Worm (Caenorhabditis elegans): ENCODE measurements around the gene pnp-1.
A peak's percentile ranks its signal among the peaks of the same experiment; 100 is the strongest.

Gene pnp-1

ce11 chrIV:278284-278683 lies 19.8 kb downstream of the pnp-1 start:
- TF ChIP-seq nhr-6 (tag; optimal IDR thresholded peaks at IDR 0.05) (no peak), nhr-12 (tag; optimal IDR thresholded peaks at IDR 0.05) (no peak), nhr-237 (tag; optimal IDR thresholded peaks at IDR 0.05) (no peak), lin-11 (tag; optimal IDR thresholded peaks at IDR 0.05) (no peak), ceh-16 (tag; optimal IDR thresholded peaks at IDR 0.05) (no peak), elt-3 (tag; optimal IDR thresholded peaks at IDR 0.05) (no peak), ztf-4 (tag; optimal IDR thresholded peaks at IDR 0.05) (no peak), peb-1 (tag; optimal IDR thresholded peaks at IDR 0.05) (no peak), C34F6.9 (tag; optimal IDR thresholded peaks at IDR 0.05) (no peak), sem-4 (tag; optimal IDR thresholded peaks at IDR 0.05) (no peak)

DNA sequence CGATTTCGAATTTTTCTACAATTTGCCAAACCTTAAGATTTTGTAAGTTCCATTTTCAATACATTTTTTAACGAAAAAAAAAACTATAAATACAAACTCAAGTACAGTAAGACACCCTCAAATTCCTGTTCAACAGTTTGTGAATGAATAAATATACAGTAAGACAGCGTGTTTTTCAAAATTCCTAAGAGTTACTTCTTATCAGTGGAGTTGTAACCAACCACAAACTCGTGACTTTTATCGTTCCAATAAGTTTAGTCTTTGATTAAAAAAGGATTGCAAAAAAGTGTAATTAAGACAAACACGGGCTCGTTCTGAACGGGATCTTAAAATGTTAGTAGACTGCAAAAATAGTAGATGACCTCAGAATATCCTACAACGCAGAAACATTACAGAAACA lies 23.0 kb downstream of the pnp-1 start:
- TF ChIP-seq lsy-2 (tag; optimal IDR thresholded peaks at IDR 0.05) = peak in 1 of 2 experiments; percentile 11
- peak; percentile 17 for TF ChIP-seq sma-9 (GFP tag; optimal IDR thresholded peaks at IDR 0.05)
- TF ChIP-seq sma-9 (tag; optimal IDR thresholded peaks at IDR 0.05) = no peak
- peak; percentile 46 for TF ChIP-seq gmeb-1 (tag; optimal IDR thresholded peaks at IDR 0.05)
- TF ChIP-seq nhr-11 (tag; optimal IDR thresholded peaks at IDR 0.05) = no peak
- TF ChIP-seq ceh-16 (tag; optimal IDR thresholded peaks at IDR 0.05) = no peak

DNA sequence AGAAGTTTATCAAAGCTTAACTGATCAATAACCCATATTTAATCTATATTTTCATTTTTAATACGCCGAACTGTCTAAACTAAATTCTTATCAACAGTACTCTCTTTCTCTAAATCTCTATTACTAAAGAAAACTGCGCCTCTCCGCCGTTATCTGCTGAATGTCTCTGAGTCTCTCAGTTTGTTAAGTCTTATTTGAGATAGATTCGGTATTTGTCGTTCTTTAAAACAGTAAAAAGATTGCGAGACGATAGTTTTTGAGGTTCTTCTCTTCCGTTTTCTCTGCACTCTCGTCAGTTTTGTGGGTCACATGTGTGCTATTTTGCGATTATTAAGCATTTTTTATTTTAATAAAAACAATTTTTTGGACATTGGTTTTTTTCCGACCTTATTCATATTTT lies 23.9 kb downstream of the pnp-1 start, which contains the start of gene sma-10:
Gene sma-10, plus strand, starts transcription at position 236 of the 400 bp plus-strand sequence.
- TF ChIP-seq ztf-1 (GFP tag; conservative IDR thresholded peaks at IDR 0.05) = no peak
- TF ChIP-seq nhr-129 (tag; optimal IDR thresholded peaks at IDR 0.05) = peak; percentile 31
- TF ChIP-seq fos-1 (tag; optimal IDR thresholded peaks at IDR 0.05) = peak; percentile 93
- TF ChIP-seq sma-9 (GFP tag; optimal IDR thresholded peaks at IDR 0.05) = peak; percentile 91
- no peak for TF ChIP-seq sma-9 (tag; optimal IDR thresholded peaks at IDR 0.05)
- no peak for TF ChIP-seq elt-1 (tag; optimal IDR thresholded peaks at IDR 0.05)
- no peak for TF ChIP-seq lin-13 (GFP tag; optimal IDR thresholded peaks at IDR 0.05)
- no peak for TF ChIP-seq ztf-11 (tag; optimal IDR thresholded peaks at IDR 0.05)
- TF ChIP-seq nhr-21 (tag; optimal IDR thresholded peaks at IDR 0.05) = peak; percentile 37
- TF ChIP-seq mab-5 (tag; optimal IDR thresholded peaks at IDR 0.05) = no peak
- TF ChIP-seq ama-1 (optimal IDR thresholded peaks at IDR 0.05) = no peak
- TF ChIP-seq mbf-1 (tag; optimal IDR thresholded peaks at IDR 0.05) = no peak
- TF ChIP-seq sem-4 (tag; optimal IDR thresholded peaks at IDR 0.05) = no peak
- no peak for TF ChIP-seq zag-1 (tag; optimal IDR thresholded peaks at IDR 0.05)
- TF ChIP-seq unc-62 (GFP tag; optimal IDR thresholded peaks at IDR 0.05) = no peak
- no peak for TF ChIP-seq peb-1 (tag; optimal IDR thresholded peaks at IDR 0.05)
- TF ChIP-seq nhr-25 (tag; optimal IDR thresholded peaks at IDR 0.05) = peak; percentile 39
- peak; percentile 82 for TF ChIP-seq crh-2 (tag; optimal IDR thresholded peaks at IDR 0.05)
- TF ChIP-seq C34F6.9 (tag; optimal IDR thresholded peaks at IDR 0.05) = peak; percentile 3
- TF ChIP-seq sma-3 (GFP tag; optimal IDR thresholded peaks at IDR 0.05) = peak; percentile 82
- TF ChIP-seq nhr-23 (tag; optimal IDR thresholded peaks at IDR 0.05) = no peak
- TF ChIP-seq blmp-1 (tag; optimal IDR thresholded peaks at IDR 0.05; ENCODE audit: insufficient read depth) = no peak
- TF ChIP-seq nhr-12 (tag; optimal IDR thresholded peaks at IDR 0.05) = no peak
- TF ChIP-seq unc-55 (GFP tag; optimal IDR thresholded peaks at IDR 0.05) = no peak
- no peak for TF ChIP-seq unc-39 (tag; optimal IDR thresholded peaks at IDR 0.05)
- TF ChIP-seq nhr-11 (tag; optimal IDR thresholded peaks at IDR 0.05) = no peak
- TF ChIP-seq Y55F3AM.14 (GFP tag; optimal IDR thresholded peaks at IDR 0.05) = no peak
- TF ChIP-seq gmeb-1 (tag; optimal IDR thresholded peaks at IDR 0.05) = peak; percentile 71
- TF ChIP-seq nhr-77 (tag; optimal IDR thresholded peaks at IDR 0.05) = no peak
- TF ChIP-seq nhr-237 (tag; optimal IDR thresholded peaks at IDR 0.05) = no peak
- no peak for TF ChIP-seq nhr-10 (tag; optimal IDR thresholded peaks at IDR 0.05)
- TF ChIP-seq F13H6.1 (tag; optimal IDR thresholded peaks at IDR 0.05) = peak; percentile 51
- no peak for TF ChIP-seq snpc-4 (tag; optimal IDR thresholded peaks at IDR 0.05)

ce11 chrIV:273299-273698 lies 24.8 kb downstream of the pnp-1 start, which contains the start of gene srh-282:
srh-282 (minus strand) TSS chrIV:273399.
- TF ChIP-seq gmeb-1 (tag; optimal IDR thresholded peaks at IDR 0.05) (no peak), blmp-1 (tag; optimal IDR thresholded peaks at IDR 0.05; ENCODE audit: insufficient read depth) (no peak), dmd-4 (tag; optimal IDR thresholded peaks at IDR 0.05) (no peak), elt-1 (tag; optimal IDR thresholded peaks at IDR 0.05) (no peak), mab-5 (tag; optimal IDR thresholded peaks at IDR 0.05) (no peak), nhr-21 (tag; optimal IDR thresholded peaks at IDR 0.05) (no peak)

Data from whole organism, L2 larva.